Fruit fly (Drosophila melanogaster): ENCODE results near the gene FucT6.
A peak's percentile ranks its signal among the peaks of the same experiment; 100 is the strongest.

The FucT6 gene

dm6 chrX:11660476-11660875 is 49.3 kb downstream of the FucT6 start (continued):
- TF ChIP-seq pho (GFP tag; optimal IDR thresholded peaks at IDR 0.05): no peak
- no peak for TF ChIP-seq pita (GFP tag; optimal IDR thresholded peaks at IDR 0.05)
- no peak for TF ChIP-seq CG7357 (GFP tag; IDR thresholded peaks at IDR 0.05)
- TF ChIP-seq Mes4 (GFP tag; optimal IDR thresholded peaks at IDR 0.05): peak; percentile 52
- no peak for TF ChIP-seq NfI (GFP tag; optimal IDR thresholded peaks at IDR 0.05)
- TF ChIP-seq Awh (GFP tag; IDR thresholded peaks at IDR 0.05): peak; percentile 67; the same call in 1 of the 2 replicates
- no peak for TF ChIP-seq Bgb (GFP tag; IDR thresholded peaks at IDR 0.05; ENCODE audit: partially characterized antibody)
- no peak for TF ChIP-seq Neu2 (GFP tag; optimal IDR thresholded peaks at IDR 0.05; ENCODE audit: borderline replicate concordance)
- TF ChIP-seq CG17361 (GFP tag; IDR thresholded peaks at IDR 0.05): 0 out of 3 replicates have a peak, but pooled peaks have one; percentile 16
- peak; percentile 34 for TF ChIP-seq run (tag; optimal IDR thresholded peaks at IDR 0.05)
- TF ChIP-seq eyg (GFP tag; optimal IDR thresholded peaks at IDR 0.05): peak; percentile 14
- TF ChIP-seq gsb (GFP tag; IDR thresholded peaks at IDR 0.05): no peak
- no peak for TF ChIP-seq jigr1 (GFP tag; IDR thresholded peaks at IDR 0.05)
- TF ChIP-seq CG17912 (GFP tag; optimal IDR thresholded peaks at IDR 0.05): no peak
- TF ChIP-seq CG17186 (GFP tag; optimal IDR thresholded peaks at IDR 0.05): peak; percentile 19
- TF ChIP-seq vvl (GFP tag; IDR thresholded peaks at IDR 0.05): peak; percentile 51; the same call in 1 of the 2 replicates
- TF ChIP-seq nerfin-1 (tag; optimal IDR thresholded peaks at IDR 0.05): peak; percentile 7
- peak; percentile 61 for TF ChIP-seq CG7987 (GFP tag; optimal IDR thresholded peaks at IDR 0.05)
- TF ChIP-seq lilli (GFP tag; optimal IDR thresholded peaks at IDR 0.05): no peak
- TF ChIP-seq Atf6 (GFP tag; IDR thresholded peaks at IDR 0.05): no peak
- no peak for TF ChIP-seq Sry-δ (GFP tag; optimal IDR thresholded peaks at IDR 0.05)
- TF ChIP-seq CG18011 (GFP tag; optimal IDR thresholded peaks at IDR 0.05): no peak
- no peak for TF ChIP-seq fd3F (GFP tag; optimal IDR thresholded peaks at IDR 0.05)
- TF ChIP-seq maf-S (GFP tag; optimal IDR thresholded peaks at IDR 0.05): no peak
- no peak for TF ChIP-seq wdn (GFP tag; IDR thresholded peaks at IDR 0.05)
- peak; percentile 48 for TF ChIP-seq CG31365 (tag; optimal IDR thresholded peaks at IDR 0.05)
- peak; percentile 72; the same call in 1 of the 2 replicates for TF ChIP-seq CG5953 (GFP tag; IDR thresholded peaks at IDR 0.05)
- TF ChIP-seq tgo (GFP tag; IDR thresholded peaks at IDR 0.05): no peak
- no peak for TF ChIP-seq CG18619 (GFP tag; optimal IDR thresholded peaks at IDR 0.05)
- TF ChIP-seq CG3995 (GFP tag; optimal IDR thresholded peaks at IDR 0.05): no peak
- peak; percentile 55 for TF ChIP-seq sens (GFP tag)
- TF ChIP-seq Blimp-1 (GFP tag; optimal IDR thresholded peaks at IDR 0.05): peak; percentile 56
- no peak for TF ChIP-seq prd (optimal IDR thresholded peaks at IDR 0.05)
- no peak for TF ChIP-seq prd (GFP tag; IDR thresholded peaks at IDR 0.05)
- TF ChIP-seq Hsf (GFP tag; optimal IDR thresholded peaks at IDR 0.05): no peak
- TF ChIP-seq CG7372 (GFP tag; IDR thresholded peaks at IDR 0.05): no peak
- no peak for TF ChIP-seq Atf3 (GFP tag; optimal IDR thresholded peaks at IDR 0.05)
- no peak for TF ChIP-seq CG6791 (GFP tag; IDR thresholded peaks at IDR 0.05; ENCODE audit: partially characterized antibody)
- peak; percentile 6 for TF ChIP-seq grau (tag; optimal IDR thresholded peaks at IDR 0.05)
- TF ChIP-seq CG10654 (GFP tag; optimal IDR thresholded peaks at IDR 0.05): peak; percentile 35
- TF ChIP-seq unc-4 (GFP tag; IDR thresholded peaks at IDR 0.05; ENCODE audit: partially characterized antibody): no peak
- TF ChIP-seq CG2116 (GFP tag; optimal IDR thresholded peaks at IDR 0.05): no peak
- no peak for TF ChIP-seq Stat92E (GFP tag; optimal IDR thresholded peaks at IDR 0.05)
- TF ChIP-seq CG8359 (GFP tag; optimal IDR thresholded peaks at IDR 0.05; ENCODE audit: borderline replicate concordance): peak; percentile 32
- peak; percentile 15 for TF ChIP-seq CG12659 (GFP tag; optimal IDR thresholded peaks at IDR 0.05)
- TF ChIP-seq CG4404 (GFP tag; IDR thresholded peaks at IDR 0.05): no peak
- TF ChIP-seq Ravus (GFP tag; IDR thresholded peaks at IDR 0.05): no peak
- no peak for TF ChIP-seq toy (GFP tag; IDR thresholded peaks at IDR 0.05)
- TF ChIP-seq emc (GFP tag; optimal IDR thresholded peaks at IDR 0.05): no peak
- peak; percentile 2 for TF ChIP-seq tap (tag; optimal IDR thresholded peaks at IDR 0.05)
- no peak for TF ChIP-seq CG18476 (GFP tag; optimal IDR thresholded peaks at IDR 0.05)
- TF ChIP-seq danr (GFP tag; IDR thresholded peaks at IDR 0.05): no peak

All from whole organism, embryonic.